Fruit fly (Drosophila melanogaster): ENCODE results near the gene CG10479.

Gene CG10479

DNA sequence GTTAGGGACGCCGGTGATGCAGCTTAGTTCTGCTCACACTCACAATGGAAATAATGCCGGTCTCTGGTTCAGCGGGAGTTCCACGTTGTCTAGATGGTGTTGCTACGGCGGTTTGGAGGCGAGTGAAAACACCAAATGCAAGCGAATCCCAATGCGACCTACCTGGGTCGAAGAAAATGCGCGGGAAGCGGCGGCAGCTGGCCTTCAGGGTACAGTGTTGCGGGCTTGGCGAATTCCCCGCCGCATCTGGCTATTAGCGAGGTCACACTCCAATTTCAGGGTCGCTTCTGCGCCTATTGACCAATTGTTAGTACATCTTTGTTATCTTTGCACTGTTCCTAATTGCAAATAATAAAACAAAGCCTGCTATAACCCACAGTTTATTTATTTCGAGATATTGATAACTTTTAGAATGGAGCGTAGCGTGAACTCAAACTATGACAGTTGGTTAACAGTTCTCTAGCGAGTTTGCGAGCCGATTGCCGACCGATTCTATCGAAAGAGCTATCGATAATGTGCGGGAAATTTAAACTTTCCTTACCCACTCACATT lies 43.4 kb downstream of the CG10479 start, which contains the start of gene Rcc1 (continued):
- TF ChIP-seq Mrtf (GFP tag; IDR thresholded peaks at IDR 0.05) (no peak), tll (GFP tag; optimal IDR thresholded peaks at IDR 0.05) (peak in 1 of 2 experiments; percentile 77), mirr (GFP tag; optimal IDR thresholded peaks at IDR 0.05) (no peak), MESR4 (GFP tag; optimal IDR thresholded peaks at IDR 0.05) (peak; percentile 61), CG18764 (GFP tag; optimal IDR thresholded peaks at IDR 0.05) (no peak), stc (GFP tag; IDR thresholded peaks at IDR 0.05) (no peak), z (GFP tag; IDR thresholded peaks at IDR 0.05) (no peak), ssp (GFP tag; IDR thresholded peaks at IDR 0.05) (peak; percentile 63), Vsx1 (GFP tag; optimal IDR thresholded peaks at IDR 0.05) (no peak), Oli (tag; optimal IDR thresholded peaks at IDR 0.05) (no peak), Ssrp (tag; optimal IDR thresholded peaks at IDR 0.05) (no peak), Taf1 (GFP tag; IDR thresholded peaks at IDR 0.05) (no peak), Elba2 (GFP tag; optimal IDR thresholded peaks at IDR 0.05) (peak; percentile 83), CG7745 (tag; optimal IDR thresholded peaks at IDR 0.05) (no peak), vfl (GFP tag; optimal IDR thresholded peaks at IDR 0.05) (peak; percentile 29), Nf-YB (GFP tag; optimal IDR thresholded peaks at IDR 0.05) (peak; percentile 24), eyg (GFP tag; optimal IDR thresholded peaks at IDR 0.05) (no peak), fd96Cb (tag; optimal IDR thresholded peaks at IDR 0.05) (no peak), CG1024 (GFP tag; IDR thresholded peaks at IDR 0.05) (no peak), CG7372 (GFP tag; IDR thresholded peaks at IDR 0.05) (no peak), CG15514 (GFP tag; optimal IDR thresholded peaks at IDR 0.05) (peak; percentile 90), lab (GFP tag; optimal IDR thresholded peaks at IDR 0.05) (no peak), Myb (GFP tag; optimal IDR thresholded peaks at IDR 0.05) (peak; percentile 64), chif (GFP tag; optimal IDR thresholded peaks at IDR 0.05) (no peak), CG10959 (GFP tag; IDR thresholded peaks at IDR 0.05) (no peak), psq (GFP tag; optimal IDR thresholded peaks at IDR 0.05) (no peak), fd102C (GFP tag; optimal IDR thresholded peaks at IDR 0.05) (no peak), zf30C (GFP tag; optimal IDR thresholded peaks at IDR 0.05) (no peak), odd (GFP tag; optimal IDR thresholded peaks at IDR 0.05) (no peak), Dll (GFP tag; IDR thresholded peaks at IDR 0.05; ENCODE audit: partially characterized antibody) (peak; percentile 75), ERR (GFP tag; optimal IDR thresholded peaks at IDR 0.05) (peak; percentile 43), org-1 (GFP tag; optimal IDR thresholded peaks at IDR 0.05) (no peak), Sox100B (GFP tag; optimal IDR thresholded peaks at IDR 0.05) (no peak), gsb-n (tag; optimal IDR thresholded peaks at IDR 0.05) (peak; percentile 2), sug (tag; optimal IDR thresholded peaks at IDR 0.05) (no peak), cwo (GFP tag; optimal IDR thresholded peaks at IDR 0.05) (no peak), gem (tag; optimal IDR thresholded peaks at IDR 0.05) (no peak), zen2 (GFP tag; IDR thresholded peaks at IDR 0.05; ENCODE audit: partially characterized antibody) (no peak; the same call in 2 of the 3 replicates), Blimp-1 (GFP tag; optimal IDR thresholded peaks at IDR 0.05) (no peak), CG9817 (tag; optimal IDR thresholded peaks at IDR 0.05) (no peak), salm (tag; optimal IDR thresholded peaks at IDR 0.05) (no peak), sob (GFP tag; IDR thresholded peaks at IDR 0.05) (no peak), sqz (GFP tag; optimal IDR thresholded peaks at IDR 0.05) (no peak), CG12071 (GFP tag; optimal IDR thresholded peaks at IDR 0.05) (no peak), wdn (GFP tag; IDR thresholded peaks at IDR 0.05) (no peak), CG34376 (GFP tag; optimal IDR thresholded peaks at IDR 0.05) (no peak), CG1529 (GFP tag; optimal IDR thresholded peaks at IDR 0.05) (no peak), sens (GFP tag) (peak; percentile 67), CG6791 (GFP tag; IDR thresholded peaks at IDR 0.05; ENCODE audit: partially characterized antibody) (0 out of 3 replicates have a peak, but pooled peaks have one; percentile 46), HLH3B (GFP tag; IDR thresholded peaks at IDR 0.05) (no peak)

All from whole organism, embryonic.